Worm (Caenorhabditis elegans) whole organism, late embryonic: ENCODE data around the gene srbc-32.

ENCODE experiments used
- ahr-1 ChIP-seq: sonication (generic microtip); optimal IDR thresholded peaks from 2 replicates; lab custom pipeline; 2016; ENCODE audit warnings: missing genetic modification characterization, missing compliant biosample characterization
- ama-1 ChIP-seq: fragments of 150-350 bp; optimal IDR thresholded peaks from 2 replicates; lab custom pipeline; 2014
- fax-1 ChIP-seq: sonication (generic microtip); optimal IDR thresholded peaks from 2 replicates; lab custom pipeline; 2016; ENCODE audit warnings: missing genotype, missing genetic modification characterization, missing compliant biosample characterization
- fkh-10 ChIP-seq: fragments of 150-350 bp; optimal IDR thresholded peaks from 2 replicates; lab custom pipeline; 2014; ENCODE audit warnings: missing biosample characterization, missing genetic modification reagents, missing genetic modification characterization
- hlh-13 ChIP-seq: fragments of 200-800 bp; sonication (Bioruptor generic); optimal IDR thresholded peaks from 2 replicates; lab custom pipeline; 2018; ENCODE audit warnings: mild to moderate bottlenecking, missing genetic modification characterization, missing compliant biosample characterization
- hlh-6 ChIP-seq: sonication (generic microtip); optimal IDR thresholded peaks from 2 replicates; lab custom pipeline; 2016; ENCODE audit warnings: missing genotype, missing genetic modification characterization, missing compliant biosample characterization
- nhr-11 ChIP-seq: fragments of 150-350 bp; optimal IDR thresholded peaks from 2 replicates; lab custom pipeline; 2014; ENCODE audit warnings: missing biosample characterization, missing genetic modification characterization
- npax-4 ChIP-seq: sonication (generic microtip); optimal IDR thresholded peaks from 2 replicates; lab custom pipeline; 2016; ENCODE audit warnings: missing genetic modification characterization, missing compliant biosample characterization
- rnt-1 ChIP-seq: sonication (generic microtip); optimal IDR thresholded peaks from 2 replicates; lab custom pipeline; 2016; ENCODE audit warnings: missing genetic modification characterization, missing compliant biosample characterization
- tbx-7 ChIP-seq: sonication (generic microtip); optimal IDR thresholded peaks from 2 replicates; lab custom pipeline; 2016; ENCODE audit warnings: missing genotype, missing genetic modification characterization, missing compliant biosample characterization

DNA sequence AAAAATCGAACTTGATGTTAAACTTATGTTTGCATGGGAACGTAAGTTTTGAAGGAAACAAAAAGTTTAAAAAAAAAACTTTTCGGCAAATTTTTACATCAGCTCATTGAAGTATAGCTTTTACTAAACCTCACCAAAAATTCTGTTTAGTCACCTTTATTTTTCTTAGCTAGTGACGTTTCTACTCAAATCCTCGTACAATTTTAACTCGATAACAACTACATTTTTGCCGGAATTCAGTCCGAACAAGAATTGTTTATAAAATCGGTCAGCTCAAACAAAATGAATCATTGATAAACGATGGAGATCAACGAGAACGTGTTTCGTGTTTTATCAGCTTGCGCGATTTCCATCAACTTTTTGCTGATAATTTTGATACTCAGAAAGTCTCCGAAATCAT lies 40.1 kb upstream of the srbc-32 start, which contains the start of gene str-260:
- TF ChIP-seq rnt-1 (tag; lab: Kevin White, UChicago), result no peak
- no peak for TF ChIP-seq fkh-10 (GFP tag; lab: Kevin White, UChicago)
- no peak for TF ChIP-seq tbx-7 (tag; lab: Kevin White, UChicago)
- TF ChIP-seq ama-1 (lab: Kevin White, UChicago), result no peak
- no peak for TF ChIP-seq hlh-13 (GFP tag; lab: Kevin White, UChicago)
- no peak for TF ChIP-seq fax-1
- no peak for TF ChIP-seq ahr-1 (tag; lab: Kevin White, UChicago)
- no peak for TF ChIP-seq nhr-11 (tag; lab: Kevin White, UChicago)
- no peak for TF ChIP-seq hlh-6 (tag; lab: Kevin White, UChicago)
- TF ChIP-seq npax-4 (tag; lab: Kevin White, UChicago), result no peak
